Worm (Caenorhabditis elegans) whole organism, L1 larva: Measurements from ENCODE around the gene T12G3.11.

ENCODE experiments used
- ama-1 ChIP-seq: fragments of 150-350 bp; optimal IDR thresholded peaks from 2 replicates; lab custom pipeline; 2014
- dpl-1 ChIP-seq, 3 experiments: fragments of 150-350 bp in 2 of 3; sonication (generic microtip) in 1 of 3; optimal IDR thresholded peaks; 2 replicates each; lab custom pipeline; 2014 to 2017; ENCODE audit warnings: missing biosample characterization in 3 of 3, missing genetic modification characterization in 3 of 3, missing genetic modification reagents in 3 of 3
- fkh-10 ChIP-seq: sonication (generic microtip); optimal IDR thresholded peaks from 2 replicates; lab custom pipeline; 2017; ENCODE audit warnings: missing biosample characterization, missing genetic modification reagents, missing genetic modification characterization
- jun-1 ChIP-seq: fragments of 150-350 bp; optimal IDR thresholded peaks from 2 replicates; lab custom pipeline; 2014; ENCODE audit warnings: missing biosample characterization, missing genetic modification reagents, missing genetic modification characterization
- nhr-237 ChIP-seq: fragments of 150-350 bp; optimal IDR thresholded peaks from 2 replicates; lab custom pipeline; 2014; ENCODE audit warnings: missing biosample characterization, missing genetic modification characterization
- nhr-77 ChIP-seq: fragments of 150-350 bp; optimal IDR thresholded peaks from 2 replicates; lab custom pipeline; 2014; ENCODE audit warnings: missing biosample characterization, missing genetic modification characterization
- rnt-1 ChIP-seq: sonication (generic microtip); optimal IDR thresholded peaks from 2 replicates; lab custom pipeline; 2016; ENCODE audit warnings: mild to moderate bottlenecking, missing genetic modification characterization, moderate library complexity, missing compliant biosample characterization
- sox-4 ChIP-seq: sonication (generic microtip); optimal IDR thresholded peaks from 2 replicates; lab custom pipeline; 2016; ENCODE audit warnings: missing genetic modification characterization, missing compliant biosample characterization
- unc-62 ChIP-seq: fragments of 150-350 bp; optimal IDR thresholded peaks from 2 replicates; lab custom pipeline; 2014; ENCODE audit warnings: missing biosample characterization, missing genetic modification reagents, missing genetic modification characterization

DNA sequence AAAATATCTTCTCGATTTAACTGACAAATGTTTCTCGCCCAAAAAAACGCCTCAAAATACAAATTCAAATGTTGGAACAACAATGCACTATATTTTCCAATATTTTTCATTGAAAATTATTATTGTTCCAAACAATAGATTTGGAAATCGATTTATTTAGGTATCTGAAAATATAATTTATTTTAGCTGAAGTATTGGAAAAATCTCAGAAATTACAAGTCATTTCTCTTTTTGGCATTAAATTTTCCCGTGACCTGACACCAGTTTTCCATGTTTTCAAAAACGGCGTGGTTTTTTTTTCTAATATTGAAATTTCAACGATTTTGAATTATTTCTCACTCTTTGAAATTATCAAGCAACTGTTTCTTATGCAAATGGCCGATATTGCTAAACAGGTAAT, 16.5 kb downstream of the T12G3.11 start, which contains the start of gene spe-17:
- no peak for TF ChIP-seq dpl-1 (GFP tag; optimal IDR thresholded peaks at IDR 0.05; lab: Kevin White, UChicago)
- no peak for TF ChIP-seq nhr-77 (tag; lab: Kevin White, UChicago)
- no peak for TF ChIP-seq unc-62
- TF ChIP-seq rnt-1 (tag; lab: Kevin White, UChicago) = no peak
- no peak for TF ChIP-seq sox-4 (tag; lab: Kevin White, UChicago)
- no peak for TF ChIP-seq fkh-10
- no peak for TF ChIP-seq nhr-237
- no peak for TF ChIP-seq jun-1 (tag; lab: Kevin White, UChicago)
- TF ChIP-seq ama-1 (lab: Kevin White, UChicago) = no peak
